Worm (Caenorhabditis elegans) whole organism, L2 larva: ENCODE measurements around the gene pph-4.1.

Experiments used
- F13H6.1 ChIP-seq: sonication (generic microtip); optimal IDR thresholded peaks from 2 replicates; lab custom pipeline; 2016; ENCODE audit warnings: missing genetic modification characterization, missing compliant biosample characterization
- Y55F3AM.14 ChIP-seq: fragments of 200-800 bp; sonication (Bioruptor generic); optimal IDR thresholded peaks from 2 replicates; lab custom pipeline; 2018; ENCODE audit warnings: mild to moderate bottlenecking, missing genetic modification characterization, missing compliant biosample characterization
- alr-1 ChIP-seq: fragments of 150-350 bp; optimal IDR thresholded peaks from 2 replicates; lab custom pipeline; 2014; ENCODE audit warnings: missing biosample characterization, missing genetic modification characterization
- aly-2 ChIP-seq: fragments of 150-350 bp; optimal IDR thresholded peaks from 2 replicates; lab custom pipeline; 2014; ENCODE audit warnings: missing biosample characterization, missing genetic modification characterization
- blmp-1 ChIP-seq: sonication (generic microtip); optimal IDR thresholded peaks from 2 replicates; lab custom pipeline; 2017; ENCODE audit warnings: missing genetic modification characterization, mild to moderate bottlenecking, missing compliant biosample characterization, antibody characterized with exemption, moderate library complexity; ENCODE audit not compliant: insufficient read depth
- ceh-16 ChIP-seq: fragments of 150-350 bp; optimal IDR thresholded peaks from 2 replicates; lab custom pipeline; 2014; ENCODE audit warnings: missing biosample characterization, missing genetic modification characterization
- ceh-82 ChIP-seq: fragments of 150-350 bp; optimal IDR thresholded peaks from 2 replicates; lab custom pipeline; 2014; ENCODE audit warnings: missing biosample characterization, missing genetic modification characterization
- crh-2 ChIP-seq: sonication (generic microtip); optimal IDR thresholded peaks from 2 replicates; lab custom pipeline; 2017; ENCODE audit warnings: missing biosample characterization, missing genetic modification characterization
- elt-1 ChIP-seq: fragments of 150-350 bp; optimal IDR thresholded peaks from 2 replicates; lab custom pipeline; 2014; ENCODE audit warnings: missing biosample characterization, missing genetic modification characterization
- elt-3 ChIP-seq: sonication (generic microtip); optimal IDR thresholded peaks from 2 replicates; lab custom pipeline; 2017; ENCODE audit warnings: missing biosample characterization, missing genetic modification characterization
- fos-1 ChIP-seq: fragments of 150-350 bp; optimal IDR thresholded peaks from 2 replicates; lab custom pipeline; 2014; ENCODE audit warnings: missing biosample characterization, missing genetic modification characterization
- gmeb-1 ChIP-seq: fragments of 150-350 bp; optimal IDR thresholded peaks from 2 replicates; lab custom pipeline; 2014; ENCODE audit warnings: missing biosample characterization, missing genetic modification characterization
- lin-11 ChIP-seq: fragments of 150-350 bp; sonication (generic microtip); optimal IDR thresholded peaks from 2 replicates; lab custom pipeline; 2014; ENCODE audit warnings: missing biosample characterization, missing genetic modification characterization, inconsistent platforms, mixed read lengths
- lin-13 ChIP-seq: fragments of 150-350 bp; optimal IDR thresholded peaks from 2 replicates; lab custom pipeline; 2014; ENCODE audit warnings: missing biosample characterization, missing genetic modification reagents, missing genetic modification characterization
- lin-39 ChIP-seq: fragments of 150-350 bp; optimal IDR thresholded peaks from 2 replicates; lab custom pipeline; 2014; ENCODE audit warnings: missing biosample characterization, missing genetic modification reagents, missing genetic modification characterization
- lsy-2 ChIP-seq, 2 experiments: fragments of 150-350 bp in 1 of 2; sonication (generic microtip) in 1 of 2; optimal IDR thresholded peaks; 2 replicates each; lab custom pipeline; 2014 to 2017; ENCODE audit warnings: missing biosample characterization in 2 of 2, missing genetic modification characterization in 2 of 2
- nhr-11 ChIP-seq: fragments of 150-350 bp; optimal IDR thresholded peaks from 2 replicates; lab custom pipeline; 2014; ENCODE audit warnings: missing biosample characterization, missing genetic modification characterization
- nhr-129 ChIP-seq: fragments of 150-350 bp; optimal IDR thresholded peaks from 2 replicates; lab custom pipeline; 2014; ENCODE audit warnings: missing biosample characterization, missing genetic modification characterization
- nhr-23 ChIP-seq: fragments of 150-350 bp; optimal IDR thresholded peaks from 2 replicates; lab custom pipeline; 2014; ENCODE audit warnings: missing biosample characterization, missing genetic modification reagents, missing genetic modification characterization
- nhr-237 ChIP-seq: fragments of 150-350 bp; optimal IDR thresholded peaks from 2 replicates; lab custom pipeline; 2014; ENCODE audit warnings: missing biosample characterization, missing genetic modification characterization
- sem-4 ChIP-seq: fragments of 150-350 bp; optimal IDR thresholded peaks from 2 replicates; lab custom pipeline; 2014; ENCODE audit warnings: missing biosample characterization, missing genetic modification reagents, missing genetic modification characterization
- skn-1 ChIP-seq: sonication (generic microtip); optimal IDR thresholded peaks from 2 replicates; lab custom pipeline; 2017; ENCODE audit warnings: missing biosample characterization, missing genetic modification characterization
- sma-3 ChIP-seq: sonication (generic microtip); optimal IDR thresholded peaks from 2 replicates; lab custom pipeline; 2016; ENCODE audit warnings: missing genetic modification reagents, missing genetic modification characterization, missing compliant biosample characterization
- sma-9 ChIP-seq, 2 experiments: fragments of 150-350 bp in 1 of 2; sonication (generic microtip) in 1 of 2; optimal IDR thresholded peaks; 2 replicates each; lab custom pipeline; 2014 to 2016; ENCODE audit warnings: missing genetic modification characterization in 2 of 2, mild to moderate bottlenecking in 1 of 2, missing biosample characterization in 1 of 2, missing compliant biosample characterization in 1 of 2, missing genetic modification reagents in 1 of 2, moderate library complexity in 1 of 2
- snpc-4 ChIP-seq: fragments of 150-350 bp; optimal IDR thresholded peaks from 2 replicates; lab custom pipeline; 2014; ENCODE audit warnings: missing biosample characterization, missing genetic modification characterization
- unc-39 ChIP-seq: fragments of 150-350 bp; optimal IDR thresholded peaks from 2 replicates; lab custom pipeline; 2014; ENCODE audit warnings: missing biosample characterization, missing genetic modification characterization
- unc-62 ChIP-seq: fragments of 150-350 bp; optimal IDR thresholded peaks from 2 replicates; lab custom pipeline; 2014; ENCODE audit warnings: missing biosample characterization, missing genetic modification reagents, missing genetic modification characterization
- zag-1 ChIP-seq: fragments of 150-350 bp; optimal IDR thresholded peaks from 2 replicates; lab custom pipeline; 2014; ENCODE audit warnings: missing biosample characterization, missing genetic modification characterization
- ztf-4 ChIP-seq: fragments of 150-350 bp; optimal IDR thresholded peaks from 2 replicates; lab custom pipeline; 2014; ENCODE audit warnings: missing biosample characterization, missing genetic modification characterization

The pph-4.1 gene

ce11 chrIII:12325284-12325683 is 25.9 kb downstream of the pph-4.1 start:
- TF ChIP-seq sma-9 (GFP tag; optimal IDR thresholded peaks at IDR 0.05; lab: Kevin White, UChicago), result peak; percentile 35
- TF ChIP-seq sma-9 (tag; optimal IDR thresholded peaks at IDR 0.05; lab: Kevin White, UChicago), result no peak
- peak; percentile 95 for TF ChIP-seq crh-2 (tag; lab: Kevin White, UChicago)
- TF ChIP-seq ztf-4 (tag; lab: Kevin White, UChicago), result no peak
- TF ChIP-seq F13H6.1 (tag; lab: Kevin White, UChicago), result peak; percentile 25
- TF ChIP-seq nhr-129 (tag; lab: Kevin White, UChicago), result peak; percentile 20
- TF ChIP-seq sma-3 (GFP tag; lab: Kevin White, UChicago), result peak; percentile 0
- TF ChIP-seq nhr-23 (tag; lab: Kevin White, UChicago), result no peak
- TF ChIP-seq skn-1 (tag; lab: Kevin White, UChicago), result no peak
- no peak for TF ChIP-seq snpc-4 (tag; lab: Kevin White, UChicago)
- TF ChIP-seq zag-1 (tag; lab: Kevin White, UChicago), result no peak
- peak; percentile 49 for TF ChIP-seq gmeb-1 (tag; lab: Kevin White, UChicago)
- TF ChIP-seq fos-1 (tag; lab: Kevin White, UChicago), result peak; percentile 90
- TF ChIP-seq, all 48 proteins: peak for 7

- peak; percentile 6 for TF ChIP-seq F13H6.1 (tag; lab: Kevin White, UChicago)
- TF ChIP-seq elt-3 (tag; lab: Kevin White, UChicago), result no peak
- peak; percentile 20 for TF ChIP-seq skn-1 (tag; lab: Kevin White, UChicago)
- peak; percentile 26 for TF ChIP-seq crh-2 (tag; lab: Kevin White, UChicago)
- peak; percentile 56 for TF ChIP-seq sma-9 (GFP tag; optimal IDR thresholded peaks at IDR 0.05; lab: Kevin White, UChicago)
- TF ChIP-seq sma-9 (tag; optimal IDR thresholded peaks at IDR 0.05; lab: Kevin White, UChicago), result no peak
- peak; percentile 100 for TF ChIP-seq fos-1 (tag; lab: Kevin White, UChicago)
- no peak for TF ChIP-seq sem-4
- no peak for TF ChIP-seq unc-39 (tag; lab: Kevin White, UChicago)
Measured at ce11 chrIII:12318794-12319193, 32.3 kb downstream of the pph-4.1 start, which contains the start of gene Y75B8A.28. Gene Y75B8A.28 (plus strand): TSS chrIII:12319089.

- no peak for TF ChIP-seq crh-2 (tag; lab: Kevin White, UChicago)
- no peak for TF ChIP-seq ceh-82 (tag; lab: Kevin White, UChicago)
- no peak for TF ChIP-seq blmp-1 (tag; lab: Kevin White, UChicago)
- no peak for TF ChIP-seq aly-2
- no peak for TF ChIP-seq unc-62 (GFP tag; lab: Kevin White, UChicago)
- no peak for TF ChIP-seq elt-1 (tag; lab: Kevin White, UChicago)
- no peak for TF ChIP-seq Y55F3AM.14 (GFP tag; lab: Kevin White, UChicago)
- no peak for TF ChIP-seq nhr-129 (tag; lab: Kevin White, UChicago)
- peak; percentile 99 for TF ChIP-seq fos-1 (tag; lab: Kevin White, UChicago)
- peak; percentile 26 for TF ChIP-seq skn-1 (tag; lab: Kevin White, UChicago)
- no peak for TF ChIP-seq sma-3 (GFP tag; lab: Kevin White, UChicago)
- no peak for TF ChIP-seq nhr-237
- peak; percentile 59 for TF ChIP-seq sma-9 (GFP tag; optimal IDR thresholded peaks at IDR 0.05; lab: Kevin White, UChicago)
- no peak for TF ChIP-seq sma-9 (tag; optimal IDR thresholded peaks at IDR 0.05; lab: Kevin White, UChicago)
- no peak for TF ChIP-seq lin-11 (tag; lab: Kevin White, UChicago)
- TF ChIP-seq, all 48 proteins: peak for 3
Measured at ce11 chrIII:12317492-12317891, 33.6 kb downstream of the pph-4.1 start.

- no peak for TF ChIP-seq crh-2 (tag; lab: Kevin White, UChicago)
- TF ChIP-seq lin-39 (tag; lab: Kevin White, UChicago), result no peak
- no peak for TF ChIP-seq unc-39 (tag; lab: Kevin White, UChicago)
- no peak for TF ChIP-seq ztf-4 (tag; lab: Kevin White, UChicago)
- TF ChIP-seq nhr-11 (tag; lab: Kevin White, UChicago), result no peak
- TF ChIP-seq aly-2, result no peak
Measured at ce11 chrIII:12315179-12315578, 36.0 kb downstream of the pph-4.1 start, which contains the start of gene Y75B8A.37. Gene Y75B8A.37 (plus strand): TSS chrIII:12315479.

- TF ChIP-seq lsy-2 (tag; optimal IDR thresholded peaks at IDR 0.05; lab: Kevin White, UChicago) (no peak), sma-9 (GFP tag; optimal IDR thresholded peaks at IDR 0.05; lab: Kevin White, UChicago) (no peak), sma-9 (tag; optimal IDR thresholded peaks at IDR 0.05; lab: Kevin White, UChicago) (no peak), lin-13 (no peak), alr-1 (no peak), unc-39 (tag; lab: Kevin White, UChicago) (no peak), snpc-4 (tag; lab: Kevin White, UChicago) (no peak), crh-2 (tag; lab: Kevin White, UChicago) (no peak), ceh-16 (tag; lab: Kevin White, UChicago) (no peak), nhr-11 (tag; lab: Kevin White, UChicago) (no peak)
- TF ChIP-seq, all 48 proteins: peak for 0
Measured at ce11 chrIII:12312886-12313285, 38.2 kb downstream of the pph-4.1 start, which contains the start of gene Y75B8A.39. Gene Y75B8A.39 (plus strand): TSS chrIII:12313186.
